Worm (Caenorhabditis elegans) whole organism, L4 larva: ENCODE data around the gene agt-2.

Experiments used
- F26F4.8 ChIP-seq: fragments of 200-800 bp; sonication (Bioruptor generic); conservative IDR thresholded peaks from 2 replicates; pipeline ENCODE4 v1.3.6; 2022; ENCODE audit warnings: missing genetic modification characterization, missing compliant biosample characterization
- F37D6.2 ChIP-seq: sonication (generic microtip); optimal IDR thresholded peaks from 2 replicates; lab custom pipeline; 2016; ENCODE audit warnings: mild to moderate bottlenecking, missing genetic modification characterization, missing compliant biosample characterization
- F44E2.7 ChIP-seq: fragments of 200-800 bp; sonication (Bioruptor generic); IDR thresholded peaks from 2 replicates; pipeline ENCODE4 v2.1.2; 2022; ENCODE audit warnings: missing genetic modification characterization, missing compliant biosample characterization
- T20F7.1 ChIP-seq: fragments of 200-800 bp; sonication (Bioruptor generic); optimal IDR thresholded peaks from 2 replicates; lab custom pipeline; 2018; ENCODE audit warnings: mild to moderate bottlenecking, missing genetic modification characterization, missing compliant biosample characterization
- Y48G9A.11 ChIP-seq: fragments of 200-800 bp; sonication (Bioruptor generic); IDR thresholded peaks from 2 replicates; pipeline ENCODE4 v1.3.6; 2022; ENCODE audit warnings: missing genetic modification reagents, missing genetic modification characterization, missing compliant biosample characterization
- Y75B8A.6 ChIP-seq: fragments of 200-800 bp; sonication (Bioruptor generic); IDR thresholded peaks from 2 replicates; pipeline ENCODE4 v1.3.6; 2022; ENCODE audit warnings: missing genetic modification reagents, missing genetic modification characterization, missing compliant biosample characterization
- ZK337.2 ChIP-seq: fragments of 200-800 bp; sonication (Bioruptor generic); IDR thresholded peaks from 2 replicates; pipeline ENCODE4 v1.3.6; 2022; ENCODE audit warnings: missing genetic modification reagents, missing genetic modification characterization, missing compliant biosample characterization
- ZK546.5 ChIP-seq, 2 experiments: sonication (generic microtip); optimal IDR thresholded peaks; 2 replicates each; lab custom pipeline; 2017; ENCODE audit warnings: missing biosample characterization in 2 of 2, missing genetic modification characterization in 2 of 2
- arid-1 ChIP-seq: fragments of 200-800 bp; sonication (Bioruptor generic); conservative IDR thresholded peaks from 2 replicates; pipeline ENCODE4 v1.3.6; 2022; ENCODE audit warnings: missing genetic modification reagents, missing genetic modification characterization, missing compliant biosample characterization
- ceh-20 ChIP-seq: fragments of 200-800 bp; sonication (Bioruptor generic); IDR thresholded peaks from 2 replicates; pipeline ENCODE4 v1.3.6; 2022; ENCODE audit warnings: missing genetic modification reagents, missing genetic modification characterization, missing compliant biosample characterization
- ceh-28 ChIP-seq: fragments of 150-350 bp; optimal IDR thresholded peaks from 2 replicates; lab custom pipeline; 2014; ENCODE audit warnings: missing biosample characterization, missing genetic modification reagents, missing genetic modification characterization
- ceh-32 ChIP-seq: sonication (generic microtip); optimal IDR thresholded peaks from 2 replicates; lab custom pipeline; 2016; ENCODE audit warnings: mild to moderate bottlenecking, missing genetic modification characterization, missing compliant biosample characterization; ENCODE audit not compliant: poor library complexity
- ceh-44 ChIP-seq: fragments of 200-800 bp; sonication (Bioruptor generic); IDR thresholded peaks from 2 replicates; pipeline ENCODE4 v1.3.6; 2022; ENCODE audit warnings: missing genetic modification reagents, missing genetic modification characterization, missing compliant biosample characterization
- ces-1 ChIP-seq: fragments of 150-350 bp; sonication (generic microtip); optimal IDR thresholded peaks from 4 replicates; lab custom pipeline; 2014; ENCODE audit warnings: missing biosample characterization, missing genetic modification reagents, missing genetic modification characterization
- cey-2 ChIP-seq: sonication (generic microtip); optimal IDR thresholded peaks from 3 replicates; lab custom pipeline; 2017; ENCODE audit warnings: missing genetic modification characterization, mild to moderate bottlenecking, missing compliant biosample characterization, antibody characterized with exemption, borderline replicate concordance; ENCODE audit not compliant: insufficient read depth
- daf-16 ChIP-seq, 3 experiments: sonication (generic microtip); optimal IDR thresholded peaks; 2 replicates each; lab custom pipeline; 2016 to 2017; ENCODE audit warnings: missing genetic modification characterization in 3 of 3, missing genetic modification reagents in 3 of 3, mild to moderate bottlenecking in 2 of 3, missing compliant biosample characterization in 2 of 3, missing biosample characterization in 1 of 3, moderate library complexity in 1 of 3
- daf-8 ChIP-seq: fragments of 200-800 bp; sonication (Bioruptor generic); IDR thresholded peaks from 2 replicates; pipeline ENCODE4 v1.3.6; 2022; ENCODE audit warnings: missing genetic modification characterization, missing compliant biosample characterization
- dmd-8 ChIP-seq: fragments of 200-800 bp; sonication (Bioruptor generic); IDR thresholded peaks from 2 replicates; pipeline ENCODE4 v1.3.6; 2022; ENCODE audit warnings: missing genetic modification characterization, missing compliant biosample characterization
- dmd-9 ChIP-seq: fragments of 200-800 bp; sonication (Bioruptor generic); IDR thresholded peaks from 2 replicates; pipeline ENCODE4 v1.3.6; 2022; ENCODE audit warnings: missing genetic modification reagents, missing genetic modification characterization, missing compliant biosample characterization
- egl-27 ChIP-seq: sonication (generic microtip); optimal IDR thresholded peaks from 3 replicates; lab custom pipeline; 2017; ENCODE audit warnings: missing biosample characterization, missing genetic modification reagents, missing genetic modification characterization
- egl-43 ChIP-seq: fragments of 200-800 bp; sonication (Bioruptor generic); IDR thresholded peaks from 2 replicates; pipeline ENCODE4 v1.3.6; 2022; ENCODE audit warnings: missing genetic modification reagents, missing genetic modification characterization, missing compliant biosample characterization
- gei-8 ChIP-seq: fragments of 200-800 bp; sonication (Bioruptor generic); optimal IDR thresholded peaks from 2 replicates; lab custom pipeline; 2018; ENCODE audit warnings: mild to moderate bottlenecking, missing genetic modification characterization, missing compliant biosample characterization
- hif-1 ChIP-seq, 2 experiments: sonication (generic microtip); optimal IDR thresholded peaks; 2 replicates each; lab custom pipeline; 2016 to 2017; ENCODE audit warnings: missing compliant biosample characterization in 2 of 2, missing genetic modification characterization in 2 of 2, missing genetic modification reagents in 2 of 2, missing genotype in 2 of 2, mild to moderate bottlenecking in 1 of 2
- hlh-30 ChIP-seq: sonication (generic microtip); optimal IDR thresholded peaks from 2 replicates; lab custom pipeline; 2017; ENCODE audit warnings: antibody characterized with exemption, mild to moderate bottlenecking, missing genetic modification characterization, missing compliant biosample characterization; ENCODE audit not compliant: insufficient read depth
- lim-7 ChIP-seq: fragments of 200-800 bp; sonication (Bioruptor generic); IDR thresholded peaks from 2 replicates; pipeline ENCODE4 v1.3.6; 2022; ENCODE audit warnings: missing genetic modification characterization, missing compliant biosample characterization
- lin-38 ChIP-seq: fragments of 200-800 bp; sonication (Bioruptor generic); IDR thresholded peaks from 2 replicates; pipeline ENCODE4 v1.3.6; 2022; ENCODE audit warnings: missing genetic modification reagents, missing genetic modification characterization, missing compliant biosample characterization
- lir-3 ChIP-seq: sonication (generic microtip); optimal IDR thresholded peaks from 2 replicates; lab custom pipeline; 2016; ENCODE audit warnings: mild to moderate bottlenecking, missing genetic modification characterization, missing compliant biosample characterization
- madf-5 ChIP-seq, 2 experiments: fragments of 200-800 bp; sonication (Bioruptor generic); IDR thresholded peaks; 2 replicates each; pipeline ENCODE4 v1.3.6; 2022; ENCODE audit warnings: missing compliant biosample characterization in 2 of 2, missing genetic modification characterization in 2 of 2
- mdl-1 ChIP-seq, 2 experiments: fragments of 150-350 bp in 1 of 2; sonication (generic microtip) in 1 of 2; optimal IDR thresholded peaks; 2 replicates each; lab custom pipeline; 2014 to 2017; ENCODE audit warnings: missing biosample characterization in 2 of 2, missing genetic modification characterization in 2 of 2
- mdt-29 ChIP-seq: fragments of 200-800 bp; sonication (Bioruptor generic); IDR thresholded peaks from 2 replicates; pipeline ENCODE4 v1.3.6; 2022; ENCODE audit warnings: missing genetic modification reagents, missing genetic modification characterization, missing compliant biosample characterization
- mep-1 ChIP-seq: fragments of 150-350 bp; sonication (generic microtip); optimal IDR thresholded peaks from 3 replicates; lab custom pipeline; 2014; ENCODE audit warnings: missing biosample characterization, missing genetic modification characterization
- mxl-2 ChIP-seq: fragments of 200-800 bp; sonication (Bioruptor generic); conservative IDR thresholded peaks from 2 replicates; pipeline ENCODE4 v1.3.6; 2022; ENCODE audit warnings: missing genetic modification reagents, missing genetic modification characterization, missing compliant biosample characterization
- nhr-25 ChIP-seq: sonication (generic microtip); optimal IDR thresholded peaks from 2 replicates; lab custom pipeline; 2017; ENCODE audit warnings: missing genetic modification characterization, mild to moderate bottlenecking, missing compliant biosample characterization, antibody characterized with exemption, moderate library complexity, borderline replicate concordance; ENCODE audit not compliant: insufficient read depth
- nhr-41 ChIP-seq: fragments of 200-800 bp; sonication (Bioruptor generic); IDR thresholded peaks from 2 replicates; pipeline ENCODE4 v1.3.6; 2022; ENCODE audit warnings: missing genetic modification reagents, missing genetic modification characterization, missing compliant biosample characterization
- nhr-42 ChIP-seq: fragments of 200-800 bp; sonication (Bioruptor generic); IDR thresholded peaks from 2 replicates; pipeline ENCODE4 v1.3.6; 2022; ENCODE audit warnings: missing genetic modification characterization, missing compliant biosample characterization
- nhr-48 ChIP-seq: sonication (generic microtip); optimal IDR thresholded peaks from 2 replicates; lab custom pipeline; 2016; ENCODE audit warnings: mild to moderate bottlenecking, missing genetic modification characterization, missing compliant biosample characterization
- nhr-6 ChIP-seq: fragments of 150-350 bp; optimal IDR thresholded peaks from 2 replicates; lab custom pipeline; 2014; ENCODE audit warnings: missing biosample characterization, missing genetic modification characterization
- nhr-77 ChIP-seq: fragments of 150-350 bp; optimal IDR thresholded peaks from 2 replicates; lab custom pipeline; 2014; ENCODE audit warnings: missing biosample characterization, missing genetic modification characterization
- pha-4 ChIP-seq, 2 experiments: fragments of 150-350 bp in 1 of 2; fragments of 200-800 bp in 1 of 2; sonication (Bioruptor generic) in 1 of 2; IDR thresholded peaks in 1 of 2; optimal IDR thresholded peaks in 1 of 2; 2 replicates each; pipeline versions ENCODE4 v1.3.6 to Lab custom; 2014 to 2022; ENCODE audit warnings: missing genetic modification characterization in 2 of 2, missing genetic modification reagents in 2 of 2, missing biosample characterization in 1 of 2, missing compliant biosample characterization in 1 of 2
- php-3 ChIP-seq: fragments of 200-800 bp; sonication (Bioruptor generic); IDR thresholded peaks from 2 replicates; pipeline ENCODE4 v1.3.6; 2022; ENCODE audit warnings: missing genetic modification reagents, missing genetic modification characterization, missing compliant biosample characterization
- saeg-2 ChIP-seq: fragments of 200-800 bp; sonication (Bioruptor generic); IDR thresholded peaks from 2 replicates; pipeline ENCODE4 v1.3.6; 2022; ENCODE audit warnings: missing genetic modification reagents, missing genetic modification characterization, missing compliant biosample characterization
- sdz-12 ChIP-seq: fragments of 200-800 bp; sonication (Bioruptor generic); optimal IDR thresholded peaks from 2 replicates; lab custom pipeline; 2018; ENCODE audit warnings: mild to moderate bottlenecking, missing genetic modification characterization, missing compliant biosample characterization
- skn-1 ChIP-seq: fragments of 150-350 bp; optimal IDR thresholded peaks from 2 replicates; lab custom pipeline; 2014; ENCODE audit warnings: missing biosample characterization, missing genetic modification characterization
- snpc-1.2 ChIP-seq: fragments of 200-800 bp; sonication (Bioruptor generic); IDR thresholded peaks from 2 replicates; pipeline ENCODE4 v1.3.6; 2022; ENCODE audit warnings: missing genetic modification reagents, missing genetic modification characterization, missing compliant biosample characterization
- unc-130 ChIP-seq: sonication (generic microtip); optimal IDR thresholded peaks from 2 replicates; lab custom pipeline; 2016; ENCODE audit warnings: missing genetic modification reagents, missing genetic modification characterization, missing compliant biosample characterization
- unc-39 ChIP-seq: sonication (generic microtip); optimal IDR thresholded peaks from 2 replicates; lab custom pipeline; 2017; ENCODE audit warnings: missing biosample characterization, missing genetic modification characterization
- zag-1 ChIP-seq: fragments of 150-350 bp; optimal IDR thresholded peaks from 2 replicates; lab custom pipeline; 2014; ENCODE audit warnings: missing biosample characterization, missing genetic modification characterization
- ztf-7 ChIP-seq: fragments of 150-350 bp; optimal IDR thresholded peaks from 2 replicates; lab custom pipeline; 2014; ENCODE audit warnings: missing biosample characterization, missing genetic modification characterization

Gene agt-2

DNA sequence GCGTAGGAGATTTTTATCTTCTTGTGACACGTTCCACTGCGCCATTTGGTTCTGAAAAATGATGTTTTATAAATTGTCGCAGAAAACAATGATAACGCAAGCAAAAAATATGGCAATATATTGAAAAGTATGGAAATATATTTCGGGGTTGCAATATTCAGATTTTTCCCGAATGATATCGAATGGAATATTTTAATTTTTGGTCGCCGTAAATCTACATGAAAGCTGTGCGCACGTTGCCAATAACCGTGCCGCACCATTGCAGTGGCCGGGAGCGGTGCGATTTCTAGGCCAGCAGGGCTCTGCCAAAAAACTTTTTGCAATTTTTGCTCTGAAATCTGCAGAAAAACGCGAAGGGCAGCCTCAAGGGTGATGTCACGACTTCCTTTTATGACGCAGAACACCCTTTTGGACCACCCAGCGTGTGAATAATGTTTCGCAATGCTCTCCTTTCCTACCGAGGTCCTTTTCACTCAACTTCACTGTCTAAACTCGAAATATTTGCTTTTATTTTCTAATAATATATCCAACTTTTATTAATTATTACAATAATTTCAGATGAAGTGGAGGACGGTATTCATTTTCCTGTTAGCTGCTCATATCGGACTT lies 15.4 kb downstream of the agt-2 start, which contains the start of the genes F09E5.11 and bmy-1 (continued):
- no peak for TF ChIP-seq gei-8 (GFP tag; lab: Kevin White, UChicago)
- peak; percentile 78 for TF ChIP-seq ceh-20
- TF ChIP-seq nhr-41 (GFP tag; lab: Robert Waterston, UW), result no peak
- peak; percentile 44 for TF ChIP-seq T20F7.1
- TF ChIP-seq cey-2, result no peak
- peak; percentile 23; the same call in 1 of the 2 replicates for TF ChIP-seq lim-7
- no peak for TF ChIP-seq egl-43 (GFP tag; lab: Robert Waterston, UW)
- TF ChIP-seq Y48G9A.11, result peak; percentile 74; the same call in 1 of the 2 replicates
- no peak for TF ChIP-seq zag-1 (tag; lab: Kevin White, UChicago)
- peak; percentile 70 for TF ChIP-seq nhr-77 (tag; lab: Kevin White, UChicago)
- TF ChIP-seq dmd-8, result no peak
- TF ChIP-seq lir-3 (tag; lab: Kevin White, UChicago), result no peak
- peak; percentile 98 for TF ChIP-seq unc-130 (GFP tag; lab: Kevin White, UChicago)
- TF ChIP-seq ceh-32 (tag; lab: Kevin White, UChicago), result no peak
- 0 out of 2 replicates have a peak, but pooled peaks have one; percentile 59 for TF ChIP-seq snpc-1.2
- peak; percentile 2 for TF ChIP-seq nhr-25 (tag; lab: Kevin White, UChicago)
- no peak for TF ChIP-seq mxl-2
- no peak for TF ChIP-seq F26F4.8 (GFP tag; lab: Robert Waterston, UW)
- peak; percentile 67 for TF ChIP-seq pha-4 (GFP tag; IDR thresholded peaks at IDR 0.05; lab: Robert Waterston, UW)
- no peak for TF ChIP-seq pha-4 (tag; optimal IDR thresholded peaks at IDR 0.05; lab: Kevin White, UChicago)
- TF ChIP-seq mdt-29 (GFP tag; lab: Robert Waterston, UW), result no peak
- no peak for TF ChIP-seq unc-39
- peak; percentile 27 for TF ChIP-seq sdz-12 (GFP tag; lab: Kevin White, UChicago)
- TF ChIP-seq dmd-9 (GFP tag; lab: Robert Waterston, UW), result peak; percentile 83
- TF ChIP-seq hif-1 (tag; optimal IDR thresholded peaks at IDR 0.05; lab: Kevin White, UChicago), result peak in 1 of 2 experiments; percentile 94
- TF ChIP-seq nhr-6, result peak; percentile 70
- TF ChIP-seq daf-16 (GFP tag; optimal IDR thresholded peaks at IDR 0.05; lab: Kevin White, UChicago), result no peak
- no peak for TF ChIP-seq daf-16 (tag; optimal IDR thresholded peaks at IDR 0.05; lab: Kevin White, UChicago)
- TF ChIP-seq ZK546.5 (tag; optimal IDR thresholded peaks at IDR 0.05; lab: Kevin White, UChicago), result no peak
- TF ChIP-seq ceh-44, result peak; percentile 84
- TF ChIP-seq nhr-42 (GFP tag; lab: Robert Waterston, UW), result no peak
- TF ChIP-seq hlh-30 (tag; lab: Kevin White, UChicago), result peak; percentile 58
- peak; percentile 7 for TF ChIP-seq nhr-48 (tag; lab: Kevin White, UChicago)
- no peak for TF ChIP-seq egl-27 (tag; lab: Kevin White, UChicago)
- TF ChIP-seq lin-38 (GFP tag; lab: Robert Waterston, UW), result peak; percentile 78
- no peak for TF ChIP-seq skn-1
- TF ChIP-seq Y75B8A.6, result no peak
- no peak for TF ChIP-seq daf-8 (GFP tag; lab: Robert Waterston, UW)
- no peak for TF ChIP-seq ztf-7
- peak; percentile 58 for TF ChIP-seq F37D6.2 (tag; lab: Kevin White, UChicago)
- TF ChIP-seq php-3 (GFP tag; lab: Robert Waterston, UW), result 0 out of 2 replicates have a peak, but pooled peaks have one; percentile 15
- peak; percentile 93 for TF ChIP-seq ZK337.2 (GFP tag; lab: Robert Waterston, UW)
- peak; percentile 60; the same call in 1 of the 2 replicates for TF ChIP-seq saeg-2 (GFP tag; lab: Robert Waterston, UW)
- TF ChIP-seq mdl-1 (tag; optimal IDR thresholded peaks at IDR 0.05; lab: Kevin White, UChicago), result peak in 1 of 2 experiments; percentile 36
- TF ChIP-seq F44E2.7, result no peak
- no peak for TF ChIP-seq ceh-28 (tag; lab: Kevin White, UChicago)
- no peak for TF ChIP-seq ces-1
- TF ChIP-seq madf-5 (GFP tag; IDR thresholded peaks at IDR 0.05; lab: Robert Waterston, UW), result no peak
- peak; percentile 81 for TF ChIP-seq mep-1 (tag; lab: Kevin White, UChicago)
- TF ChIP-seq arid-1, result peak; percentile 61; the same call in 1 of the 2 replicates
